Worm (Caenorhabditis elegans) whole organism, L4/young adult: ENCODE data around the gene F15D4.2.

Source experiments
- W03F9.2 ChIP-seq: fragments of 150-350 bp; optimal IDR thresholded peaks from 2 replicates; lab custom pipeline; 2014; ENCODE audit warnings: missing biosample characterization, missing genetic modification characterization
- dao-5 ChIP-seq: sonication (generic microtip); optimal IDR thresholded peaks from 2 replicates; lab custom pipeline; 2016; ENCODE audit warnings: missing genotype, missing genetic modification characterization, moderate library complexity, missing compliant biosample characterization
- him-1 ChIP-seq: sonication (generic microtip); optimal IDR thresholded peaks from 2 replicates; lab custom pipeline; 2016; ENCODE audit warnings: missing genotype, missing genetic modification reagents, missing genetic modification characterization, missing compliant biosample characterization

ce11 chrII:13170696-13171095 is 45.2 kb upstream of the F15D4.2 start:
- no peak for TF ChIP-seq W03F9.2
- no peak for TF ChIP-seq dao-5 (tag; lab: Kevin White, UChicago)
- no peak for TF ChIP-seq him-1 (tag; lab: Kevin White, UChicago)
